Worm (Caenorhabditis elegans): ENCODE results near the gene wrt-6.

ce11 chrX:3465785-3466184 is 14.3 kb upstream of the wrt-6 start, which contains the start of the genes ZK377.15 and sax-3:
- TF ChIP-seq pha-4 (tag; optimal IDR thresholded peaks at IDR 0.05) = no peak
- TF ChIP-seq skn-1 (tag; optimal IDR thresholded peaks at IDR 0.05) = no peak
- TF ChIP-seq nhr-76 (tag; optimal IDR thresholded peaks at IDR 0.05) = no peak
